Worm (Caenorhabditis elegans): ENCODE measurements around the gene cwp-5.

DNA sequence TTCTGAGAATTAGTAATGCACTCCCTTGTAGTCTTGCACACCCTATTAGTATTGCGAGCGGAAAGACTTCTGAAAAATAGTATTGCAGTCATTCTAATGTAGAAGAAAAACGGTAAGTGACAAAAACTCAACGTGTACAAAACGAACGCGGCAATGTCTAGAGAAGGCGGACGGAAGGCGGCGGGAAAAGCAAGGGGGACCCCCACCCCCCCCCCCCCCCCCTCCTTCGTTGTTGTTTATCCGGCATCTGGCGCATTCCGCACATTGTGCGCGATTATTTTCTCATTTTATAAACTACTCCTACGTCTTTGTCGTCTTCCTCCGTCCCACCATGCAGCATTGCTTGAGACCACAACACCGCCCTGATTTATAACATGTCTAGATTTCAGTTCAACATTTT, 12.6 kb upstream of the cwp-5 start:
- TF ChIP-seq egl-27 (tag; optimal IDR thresholded peaks at IDR 0.05) (no peak), ztf-4 (tag; optimal IDR thresholded peaks at IDR 0.05) (no peak), pha-4 (tag; optimal IDR thresholded peaks at IDR 0.05) (no peak), ceh-16 (tag; optimal IDR thresholded peaks at IDR 0.05) (no peak), lsy-12 (tag; optimal IDR thresholded peaks at IDR 0.05) (no peak), nhr-23 (tag; optimal IDR thresholded peaks at IDR 0.05) (no peak), fkh-10 (GFP tag; optimal IDR thresholded peaks at IDR 0.05) (no peak), skn-1 (tag; optimal IDR thresholded peaks at IDR 0.05) (no peak), aly-2 (tag; optimal IDR thresholded peaks at IDR 0.05) (no peak), nhr-12 (tag; optimal IDR thresholded peaks at IDR 0.05) (no peak), elt-2 (tag; optimal IDR thresholded peaks at IDR 0.05) (no peak), snpc-4 (tag; optimal IDR thresholded peaks at IDR 0.05) (no peak), jun-1 (tag; optimal IDR thresholded peaks at IDR 0.05) (no peak)
